Worm (Caenorhabditis elegans): Measurements from ENCODE around the gene clec-262.

DNA sequence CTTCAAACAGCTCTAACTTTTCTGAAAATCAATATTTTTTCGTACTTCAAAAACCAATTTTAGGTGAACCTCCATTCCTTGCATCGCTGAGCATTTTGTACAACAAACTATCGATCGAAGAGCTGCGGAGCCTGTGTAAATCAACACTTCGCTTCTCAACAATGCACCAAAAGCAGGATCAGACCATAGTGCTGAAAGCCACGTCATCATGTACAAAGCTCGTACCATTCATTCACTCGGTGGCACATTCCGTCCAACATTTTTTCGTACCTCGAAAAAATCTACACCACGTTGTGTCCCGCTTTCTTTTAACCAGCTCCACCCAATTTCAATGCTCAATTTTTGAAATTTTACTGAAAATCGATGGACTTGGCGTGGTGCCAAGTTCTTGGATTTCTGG, 1.0 kb upstream of the clec-262 start, which contains the start of gene ZC15.10:
- TF ChIP-seq sea-2 (GFP tag; IDR thresholded peaks at IDR 0.05) (no peak), pha-4 (tag; optimal IDR thresholded peaks at IDR 0.05) (no peak), cebp-1 (GFP tag; IDR thresholded peaks at IDR 0.05) (no peak), cebp-1 (tag; optimal IDR thresholded peaks at IDR 0.05) (no peak), ztf-3 (GFP tag; optimal IDR thresholded peaks at IDR 0.05) (no peak)
